Worm (Caenorhabditis elegans) whole organism, L2 larva: Measurements from ENCODE around the gene ZK742.4.

Source experiments
- ama-1 ChIP-seq: fragments of 150-350 bp; optimal IDR thresholded peaks from 2 replicates; lab custom pipeline; 2018; ENCODE audit warnings: inconsistent platforms
- elt-1 ChIP-seq: fragments of 150-350 bp; optimal IDR thresholded peaks from 2 replicates; lab custom pipeline; 2014; ENCODE audit warnings: missing biosample characterization, missing genetic modification characterization
- lsy-2 ChIP-seq, 2 experiments: fragments of 150-350 bp in 1 of 2; sonication (generic microtip) in 1 of 2; optimal IDR thresholded peaks; 2 replicates each; lab custom pipeline; 2014 to 2017; ENCODE audit warnings: missing biosample characterization in 2 of 2, missing genetic modification characterization in 2 of 2
- snpc-4 ChIP-seq: fragments of 150-350 bp; optimal IDR thresholded peaks from 2 replicates; lab custom pipeline; 2014; ENCODE audit warnings: missing biosample characterization, missing genetic modification characterization
- zag-1 ChIP-seq: fragments of 150-350 bp; optimal IDR thresholded peaks from 2 replicates; lab custom pipeline; 2014; ENCODE audit warnings: missing biosample characterization, missing genetic modification characterization

DNA sequence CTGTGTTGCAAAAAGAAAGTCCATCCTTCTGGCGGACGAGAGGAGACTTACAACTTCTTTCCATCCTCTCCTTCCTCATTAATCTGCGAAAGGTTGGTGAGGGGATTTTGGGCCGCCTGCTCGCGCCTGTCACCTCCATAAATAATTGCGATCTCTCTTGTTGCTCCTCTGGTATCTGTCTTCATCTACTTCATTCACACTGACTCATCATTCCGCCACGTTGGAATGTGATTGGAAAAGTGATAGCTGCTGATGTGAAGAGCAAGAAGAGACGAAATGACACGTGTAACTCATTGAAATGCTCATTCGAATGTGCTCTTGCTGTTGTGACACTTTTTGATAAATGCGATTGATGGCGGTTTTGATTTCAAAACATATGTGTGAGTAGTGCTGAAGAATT lies 11.1 kb upstream of the ZK742.4 start:
- TF ChIP-seq elt-1 (tag; lab: Kevin White, UChicago): no peak
- no peak for TF ChIP-seq ama-1 (lab: Kevin White, UChicago)
- no peak for TF ChIP-seq snpc-4
- TF ChIP-seq zag-1 (tag; lab: Kevin White, UChicago): no peak
- TF ChIP-seq lsy-2 (tag; optimal IDR thresholded peaks at IDR 0.05; lab: Kevin White, UChicago): peak in 1 of 2 experiments; percentile 57
